Fruit fly (Drosophila melanogaster): ENCODE results near the gene CG7110.

The CG7110 gene

DNA sequence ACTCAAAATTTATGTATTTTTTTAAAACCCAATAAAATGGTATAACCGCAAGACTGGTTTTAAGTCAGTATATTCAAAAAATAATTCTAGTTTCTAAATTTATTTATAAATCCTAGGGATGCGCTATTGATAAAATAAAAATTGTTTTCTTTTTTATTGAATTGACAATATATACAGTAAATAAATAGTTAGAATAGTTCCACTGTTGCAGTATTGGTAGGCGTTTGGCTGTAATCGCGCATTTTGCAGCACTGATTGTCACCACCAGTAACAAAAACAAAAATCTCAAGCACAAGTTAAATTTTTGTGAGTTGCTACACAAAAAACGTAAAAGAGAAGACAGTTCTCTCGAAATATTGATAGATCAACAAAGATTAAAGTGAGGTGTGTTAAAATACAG lies 29.9 kb upstream of the CG7110 start, which contains the start of gene CG31855:
TSS of gene CG31855 (plus strand) at position 265 of the 400 bp plus-strand sequence.
- TF ChIP-seq dsf (GFP tag; optimal IDR thresholded peaks at IDR 0.05; ENCODE audit: borderline replicate concordance) (peak; percentile 85), Dfd (GFP tag; optimal IDR thresholded peaks at IDR 0.05) (no peak), br (GFP tag; optimal IDR thresholded peaks at IDR 0.05) (peak; percentile 83), usp (GFP tag; optimal IDR thresholded peaks at IDR 0.05) (no peak), Hr83 (GFP tag; optimal IDR thresholded peaks at IDR 0.05; ENCODE audit: poor library complexity, severe bottlenecking) (peak; percentile 96), tai (GFP tag; optimal IDR thresholded peaks at IDR 0.05) (no peak), N (GFP tag; optimal IDR thresholded peaks at IDR 0.05) (no peak), dmrt93B (GFP tag; optimal IDR thresholded peaks at IDR 0.05) (peak; percentile 48), foxo (GFP tag; optimal IDR thresholded peaks at IDR 0.05) (peak in 1 of 2 experiments; percentile 90), dl (GFP tag; optimal IDR thresholded peaks at IDR 0.05; ENCODE audit: insufficient read depth in 1 of 2, partially characterized antibody in 2 of 2) (no peak), Jra (GFP tag; optimal IDR thresholded peaks at IDR 0.05) (peak; percentile 85), brk (GFP tag; optimal IDR thresholded peaks at IDR 0.05) (peak; percentile 88), h (GFP tag; optimal IDR thresholded peaks at IDR 0.05) (peak; percentile 89), Hr78 (GFP tag; optimal IDR thresholded peaks at IDR 0.05) (no peak), psq (GFP tag; optimal IDR thresholded peaks at IDR 0.05) (peak; percentile 75), OdsH (GFP tag; optimal IDR thresholded peaks at IDR 0.05) (peak; percentile 83), Sp1 (GFP tag; optimal IDR thresholded peaks at IDR 0.05) (peak; percentile 80), fru (GFP tag; optimal IDR thresholded peaks at IDR 0.05) (peak; percentile 83), Myc (optimal IDR thresholded peaks at IDR 0.05) (no peak), CG9705 (GFP tag; optimal IDR thresholded peaks at IDR 0.05) (peak; percentile 68), Mio (GFP tag; optimal IDR thresholded peaks at IDR 0.05) (no peak), HLH106 (tag; optimal IDR thresholded peaks at IDR 0.05) (peak; percentile 78), CrebA (GFP tag; optimal IDR thresholded peaks at IDR 0.05; ENCODE audit: borderline replicate concordance) (no peak), lola (GFP tag; optimal IDR thresholded peaks at IDR 0.05) (no peak), sage (GFP tag; optimal IDR thresholded peaks at IDR 0.05) (peak; percentile 83), Dif (GFP tag; optimal IDR thresholded peaks at IDR 0.05; ENCODE audit: partially characterized antibody) (no peak), ey (GFP tag; optimal IDR thresholded peaks at IDR 0.05) (peak; percentile 71), woc (GFP tag; optimal IDR thresholded peaks at IDR 0.05) (peak; percentile 84), Hnf4 (GFP tag; optimal IDR thresholded peaks at IDR 0.05) (peak; percentile 95), CG32264 (GFP tag; optimal IDR thresholded peaks at IDR 0.05) (peak; percentile 5), Abd-B (GFP tag; optimal IDR thresholded peaks at IDR 0.05) (no peak), GATAd (GFP tag; optimal IDR thresholded peaks at IDR 0.05) (peak; percentile 67), Vsx2 (GFP tag; optimal IDR thresholded peaks at IDR 0.05; ENCODE audit: partially characterized antibody) (no peak), Rel (GFP tag; optimal IDR thresholded peaks at IDR 0.05) (no peak), Rel (tag; optimal IDR thresholded peaks at IDR 0.05) (peak; percentile 61), pan (optimal IDR thresholded peaks at IDR 0.05) (no peak), rgr (GFP tag; optimal IDR thresholded peaks at IDR 0.05) (peak; percentile 90), jim (GFP tag; optimal IDR thresholded peaks at IDR 0.05) (peak; percentile 44), sv (GFP tag; optimal IDR thresholded peaks at IDR 0.05) (peak; percentile 81)

DNA sequence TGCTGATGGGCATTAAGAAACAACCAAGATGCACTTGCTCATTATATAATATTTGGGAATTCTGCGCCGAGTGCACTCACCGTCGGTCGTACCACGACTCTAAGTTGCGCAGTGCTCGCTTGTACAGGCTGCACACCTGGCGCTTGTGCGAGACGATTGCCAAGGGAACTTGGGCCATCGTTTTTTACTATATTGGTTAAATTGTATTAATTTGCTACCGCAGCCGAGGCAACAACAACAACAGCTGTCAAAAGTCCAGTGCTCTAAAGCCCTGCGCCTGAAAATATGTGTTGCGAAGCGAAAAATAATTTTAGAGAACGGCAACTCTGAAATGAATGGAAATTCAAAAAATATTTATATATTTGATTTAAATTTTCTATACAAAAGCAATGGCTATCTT lies 28.0 kb upstream of the CG7110 start, which contains the start of gene ND-B22:
TSS of gene ND-B22 (minus strand) at position 349 of the 400 bp plus-strand sequence.
- TF ChIP-seq Hr83 (GFP tag; optimal IDR thresholded peaks at IDR 0.05; ENCODE audit: poor library complexity, severe bottlenecking) (peak; percentile 86), Dfd (GFP tag; optimal IDR thresholded peaks at IDR 0.05) (no peak), h (GFP tag; optimal IDR thresholded peaks at IDR 0.05) (peak; percentile 69), N (GFP tag; optimal IDR thresholded peaks at IDR 0.05) (no peak), Jra (GFP tag; optimal IDR thresholded peaks at IDR 0.05) (peak; percentile 47), Mio (GFP tag; optimal IDR thresholded peaks at IDR 0.05) (no peak), Abd-B (GFP tag; optimal IDR thresholded peaks at IDR 0.05) (no peak), psq (GFP tag; optimal IDR thresholded peaks at IDR 0.05) (peak; percentile 29), pan (optimal IDR thresholded peaks at IDR 0.05) (no peak), sage (GFP tag; optimal IDR thresholded peaks at IDR 0.05) (peak; percentile 50), sv (GFP tag; optimal IDR thresholded peaks at IDR 0.05) (peak; percentile 26), Sp1 (GFP tag; optimal IDR thresholded peaks at IDR 0.05) (peak; percentile 28), ey (GFP tag; optimal IDR thresholded peaks at IDR 0.05) (peak; percentile 23), OdsH (GFP tag; optimal IDR thresholded peaks at IDR 0.05) (peak; percentile 28), CG9705 (GFP tag; optimal IDR thresholded peaks at IDR 0.05) (peak; percentile 42), Rel (GFP tag; optimal IDR thresholded peaks at IDR 0.05) (no peak), Rel (tag; optimal IDR thresholded peaks at IDR 0.05) (no peak), Dif (GFP tag; optimal IDR thresholded peaks at IDR 0.05; ENCODE audit: partially characterized antibody) (no peak), usp (GFP tag; optimal IDR thresholded peaks at IDR 0.05) (no peak), woc (GFP tag; optimal IDR thresholded peaks at IDR 0.05) (peak; percentile 19), fru (GFP tag; optimal IDR thresholded peaks at IDR 0.05) (peak; percentile 30), rgr (GFP tag; optimal IDR thresholded peaks at IDR 0.05) (peak; percentile 75), dsf (GFP tag; optimal IDR thresholded peaks at IDR 0.05; ENCODE audit: borderline replicate concordance) (peak; percentile 19), HLH106 (tag; optimal IDR thresholded peaks at IDR 0.05) (peak; percentile 46), br (GFP tag; optimal IDR thresholded peaks at IDR 0.05) (peak; percentile 40), jim (GFP tag; optimal IDR thresholded peaks at IDR 0.05) (no peak), GATAd (GFP tag; optimal IDR thresholded peaks at IDR 0.05) (peak; percentile 16), foxo (GFP tag; optimal IDR thresholded peaks at IDR 0.05) (peak in 1 of 2 experiments; percentile 65), dmrt93B (GFP tag; optimal IDR thresholded peaks at IDR 0.05) (no peak), Myc (optimal IDR thresholded peaks at IDR 0.05) (no peak), CrebA (GFP tag; optimal IDR thresholded peaks at IDR 0.05; ENCODE audit: borderline replicate concordance) (no peak), Hnf4 (GFP tag; optimal IDR thresholded peaks at IDR 0.05) (peak; percentile 80)

All from whole organism, wandering third instar larva.